Worm (Caenorhabditis elegans) whole organism, young adult: ENCODE results near the gene D1022.4.
"Not testable (repeated sequence)": the region's sequence is repeated elsewhere in the genome, so short reads cannot be mapped to it uniquely, and the experiment has no call there.

Source experiments
- B0019.2 ChIP-seq: fragments of 200-800 bp; sonication (Bioruptor generic); conservative IDR thresholded peaks from 2 replicates; pipeline ENCODE4 v1.3.6; 2022; ENCODE audit warnings: missing genetic modification reagents, missing genetic modification characterization, missing compliant biosample characterization
- B0336.3 ChIP-seq: fragments of 200-800 bp; sonication (Bioruptor generic); IDR thresholded peaks from 2 replicates; pipeline ENCODE4 v1.3.6; 2022; ENCODE audit warnings: missing genetic modification characterization, missing compliant biosample characterization
- F10E7.11 ChIP-seq: sonication (generic microtip); optimal IDR thresholded peaks from 2 replicates; lab custom pipeline; 2017; ENCODE audit warnings: mild to moderate bottlenecking, missing genetic modification characterization, moderate library complexity, missing compliant biosample characterization
- F49E8.2 ChIP-seq: sonication (generic microtip); optimal IDR thresholded peaks from 3 replicates; lab custom pipeline; 2017; ENCODE audit warnings: missing genetic modification characterization, mild to moderate bottlenecking, missing compliant biosample characterization, antibody characterized with exemption, moderate library complexity; ENCODE audit not compliant: insufficient read depth
- F52B5.7 ChIP-seq: sonication (generic microtip); optimal IDR thresholded peaks from 2 replicates; lab custom pipeline; 2016; ENCODE audit warnings: mild to moderate bottlenecking, missing genetic modification characterization, missing compliant biosample characterization
- K11D2.4 ChIP-seq: fragments of 200-800 bp; sonication (Bioruptor generic); IDR thresholded peaks from 2 replicates; pipeline ENCODE4 v1.3.6; 2022; ENCODE audit warnings: missing genetic modification reagents, missing genetic modification characterization, missing compliant biosample characterization
- K12H6.12 ChIP-seq: fragments of 200-800 bp; sonication (Bioruptor generic); optimal IDR thresholded peaks from 2 replicates; lab custom pipeline; 2018; ENCODE audit warnings: mild to moderate bottlenecking, missing genetic modification characterization, missing compliant biosample characterization
- Y53F4B.3 ChIP-seq: fragments of 200-800 bp; sonication (Bioruptor generic); IDR thresholded peaks from 2 replicates; pipeline ENCODE4 v1.3.6; 2022; ENCODE audit warnings: missing genetic modification reagents, missing genetic modification characterization, missing compliant biosample characterization
- Y56A3A.18 ChIP-seq: fragments of 200-800 bp; sonication (Bioruptor generic); IDR thresholded peaks from 2 replicates; pipeline ENCODE4 v1.3.6; 2022; ENCODE audit warnings: missing genetic modification reagents, missing genetic modification characterization, missing compliant biosample characterization
- aptf-3 ChIP-seq: fragments of 200-800 bp; sonication (Bioruptor generic); IDR thresholded peaks from 2 replicates; pipeline ENCODE4 v1.3.6; 2022; ENCODE audit warnings: missing genetic modification characterization, missing compliant biosample characterization
- bed-1 ChIP-seq: fragments of 200-800 bp; sonication (Bioruptor generic); IDR thresholded peaks from 2 replicates; pipeline ENCODE4 v1.3.6; 2022; ENCODE audit warnings: missing genetic modification reagents, missing genetic modification characterization, missing compliant biosample characterization
- cebp-1 ChIP-seq, 2 experiments: fragments of 200-800 bp in 1 of 2; sonication (Bioruptor generic) in 1 of 2; sonication (generic microtip) in 1 of 2; IDR thresholded peaks in 1 of 2; optimal IDR thresholded peaks in 1 of 2; 2 replicates each; pipeline versions ENCODE4 v1.3.6 to Lab custom; 2017 to 2022; ENCODE audit warnings: missing compliant biosample characterization in 2 of 2, missing genetic modification characterization in 2 of 2, mild to moderate bottlenecking in 1 of 2, missing genetic modification reagents in 1 of 2, moderate library complexity in 1 of 2
- ceh-27 ChIP-seq: fragments of 200-800 bp; sonication (Bioruptor generic); optimal IDR thresholded peaks from 2 replicates; lab custom pipeline; 2018; ENCODE audit warnings: mild to moderate bottlenecking, missing genetic modification characterization, moderate library complexity, missing compliant biosample characterization
- ceh-40 ChIP-seq: fragments of 200-800 bp; sonication (Bioruptor generic); IDR thresholded peaks from 2 replicates; pipeline ENCODE4 v1.3.6; 2022; ENCODE audit warnings: missing genetic modification characterization, missing compliant biosample characterization
- ceh-79 ChIP-seq: sonication (generic microtip); optimal IDR thresholded peaks from 2 replicates; lab custom pipeline; 2017; ENCODE audit warnings: mild to moderate bottlenecking, missing genetic modification characterization, missing compliant biosample characterization
- chd-7 ChIP-seq: sonication (generic microtip); optimal IDR thresholded peaks from 2 replicates; lab custom pipeline; 2016; ENCODE audit warnings: mild to moderate bottlenecking, missing genetic modification characterization, moderate library complexity, missing compliant biosample characterization
- dox-1 ChIP-seq: fragments of 200-800 bp; sonication (Bioruptor generic); IDR thresholded peaks from 2 replicates; pipeline ENCODE4 v1.3.6; 2022; ENCODE audit warnings: missing genetic modification reagents, missing genetic modification characterization, missing compliant biosample characterization
- dpff-1 ChIP-seq: sonication (generic microtip); optimal IDR thresholded peaks from 2 replicates; lab custom pipeline; 2017; ENCODE audit warnings: mild to moderate bottlenecking, missing genetic modification characterization, missing compliant biosample characterization
- ets-4 ChIP-seq: fragments of 200-800 bp; sonication (Bioruptor generic); optimal IDR thresholded peaks from 2 replicates; lab custom pipeline; 2018; ENCODE audit warnings: mild to moderate bottlenecking, missing genetic modification characterization, missing compliant biosample characterization
- gei-17 ChIP-seq: fragments of 200-800 bp; sonication (Bioruptor generic); optimal IDR thresholded peaks from 2 replicates; lab custom pipeline; 2018; ENCODE audit warnings: mild to moderate bottlenecking, missing genetic modification characterization, missing compliant biosample characterization
- lir-1 ChIP-seq: fragments of 200-800 bp; sonication (Bioruptor generic); conservative IDR thresholded peaks from 2 replicates; pipeline ENCODE4 v1.3.6; 2022; ENCODE audit warnings: missing genetic modification reagents, missing genetic modification characterization, missing compliant biosample characterization
- madf-6 ChIP-seq: fragments of 200-800 bp; sonication (Bioruptor generic); IDR thresholded peaks from 2 replicates; pipeline ENCODE4 v1.3.6; 2022; ENCODE audit warnings: missing genetic modification reagents, missing genetic modification characterization, missing compliant biosample characterization
- mel-28 ChIP-seq: sonication (generic microtip); optimal IDR thresholded peaks from 2 replicates; lab custom pipeline; 2016; ENCODE audit warnings: borderline replicate concordance, mild to moderate bottlenecking, missing genetic modification characterization, missing compliant biosample characterization
- nhr-179 ChIP-seq: sonication (generic microtip); optimal IDR thresholded peaks from 2 replicates; lab custom pipeline; 2016; ENCODE audit warnings: mild to moderate bottlenecking, missing genetic modification characterization, missing compliant biosample characterization
- nhr-80 ChIP-seq: sonication (generic microtip); optimal IDR thresholded peaks from 2 replicates; lab custom pipeline; 2016; ENCODE audit warnings: missing genetic modification characterization, missing compliant biosample characterization
- pbrm-1 ChIP-seq: fragments of 200-800 bp; sonication (Bioruptor generic); IDR thresholded peaks from 2 replicates; pipeline ENCODE4 v1.3.6; 2022; ENCODE audit warnings: missing genetic modification reagents, missing genetic modification characterization, missing compliant biosample characterization
- rcor-1 ChIP-seq: fragments of 200-800 bp; sonication (Bioruptor generic); IDR thresholded peaks from 2 replicates; pipeline ENCODE4 v1.3.6; 2022; ENCODE audit warnings: missing genetic modification reagents, missing genetic modification characterization, missing compliant biosample characterization
- repo-1 ChIP-seq: sonication (generic microtip); optimal IDR thresholded peaks from 2 replicates; lab custom pipeline; 2017; ENCODE audit warnings: mild to moderate bottlenecking, missing genetic modification characterization, missing compliant biosample characterization
- snpc-1.1 ChIP-seq: sonication (generic microtip); optimal IDR thresholded peaks from 2 replicates; lab custom pipeline; 2017; ENCODE audit warnings: missing genetic modification characterization, mild to moderate bottlenecking, missing compliant biosample characterization, antibody characterized with exemption, moderate library complexity, missing genotype, missing genetic modification reagents; ENCODE audit not compliant: insufficient read depth
- snpc-3.4 ChIP-seq: sonication (generic microtip); optimal IDR thresholded peaks from 2 replicates; lab custom pipeline; 2017; ENCODE audit warnings: missing genetic modification characterization, mild to moderate bottlenecking, missing compliant biosample characterization, antibody characterized with exemption, moderate library complexity, missing genotype, missing genetic modification reagents
- somi-1 ChIP-seq: fragments of 200-800 bp; sonication (Bioruptor generic); optimal IDR thresholded peaks from 2 replicates; lab custom pipeline; 2018; ENCODE audit warnings: mild to moderate bottlenecking, missing genetic modification characterization, missing compliant biosample characterization
- unc-130 ChIP-seq: sonication (generic microtip); optimal IDR thresholded peaks from 2 replicates; lab custom pipeline; 2016; ENCODE audit warnings: missing genetic modification reagents, missing genetic modification characterization, missing compliant biosample characterization
- zfh-2 ChIP-seq: fragments of 200-800 bp; sonication (Bioruptor generic); conservative IDR thresholded peaks from 2 replicates; pipeline ENCODE4 v1.3.6; 2022; ENCODE audit warnings: missing genetic modification reagents, missing genetic modification characterization, missing compliant biosample characterization
- zim-3 ChIP-seq: sonication (generic microtip); optimal IDR thresholded peaks from 2 replicates; lab custom pipeline; 2017; ENCODE audit warnings: mild to moderate bottlenecking, missing genetic modification characterization, moderate library complexity, missing compliant biosample characterization
- ztf-22 ChIP-seq: fragments of 200-800 bp; sonication (Bioruptor generic); optimal IDR thresholded peaks from 2 replicates; lab custom pipeline; 2018; ENCODE audit warnings: mild to moderate bottlenecking, missing genetic modification characterization, moderate library complexity, missing compliant biosample characterization

Gene D1022.4

ce11 chrII:7434958-7435357 lies 22.1 kb downstream of the D1022.4 start, which contains the start of gene K02A2.1:
Gene K02A2.1 (plus strand): TSS chrII:7435258.
- TF ChIP-seq F52B5.7 (tag; lab: Kevin White, UChicago); ceh-79 (tag; lab: Kevin White, UChicago); lir-1 (GFP tag; lab: Robert Waterston, UW): not testable (repeated sequence)

ce11 chrII:7434182-7434581 lies 22.9 kb downstream of the D1022.4 start, which contains the start of gene kcc-3:
Gene kcc-3 (minus strand): TSS chrII:7434282.
- no peak for TF ChIP-seq F49E8.2 (tag; lab: Kevin White, UChicago)
- TF ChIP-seq B0336.3 (GFP tag; lab: Robert Waterston, UW): no peak
- TF ChIP-seq madf-6 (GFP tag; lab: Robert Waterston, UW): no peak
- no peak for TF ChIP-seq dox-1
- no peak for TF ChIP-seq unc-130 (GFP tag; lab: Kevin White, UChicago)
- TF ChIP-seq ets-4: no peak
- no peak for TF ChIP-seq F10E7.11 (tag; lab: Kevin White, UChicago)
- no peak for TF ChIP-seq Y53F4B.3 (GFP tag; lab: Robert Waterston, UW)
- no peak for TF ChIP-seq rcor-1
- no peak for TF ChIP-seq pbrm-1 (GFP tag; lab: Robert Waterston, UW)
- no peak for TF ChIP-seq repo-1

- TF ChIP-seq K12H6.12 (tag; lab: Kevin White, UChicago) (no peak), gei-17 (GFP tag; lab: Kevin White, UChicago) (no peak), snpc-1.1 (tag; lab: Kevin White, UChicago) (no peak), nhr-179 (tag; lab: Kevin White, UChicago) (no peak), ztf-22 (no peak), Y56A3A.18 (GFP tag; lab: Robert Waterston, UW) (no peak), zfh-2 (GFP tag; lab: Robert Waterston, UW) (no peak), ceh-40 (GFP tag; lab: Robert Waterston, UW) (no peak), chd-7 (no peak), dpff-1 (tag; lab: Kevin White, UChicago) (no peak), B0019.2 (GFP tag; lab: Robert Waterston, UW) (no peak), nhr-80 (tag; lab: Kevin White, UChicago) (no peak), snpc-3.4 (no peak), bed-1 (GFP tag; lab: Robert Waterston, UW) (no peak), mel-28 (tag; lab: Kevin White, UChicago) (no peak), somi-1 (GFP tag; lab: Kevin White, UChicago) (no peak), zim-3 (tag; lab: Kevin White, UChicago) (no peak), K11D2.4 (no peak)
These were observed 24.8 kb downstream of the D1022.4 start, which contains the start of gene srd-54 for ce11 chrII:7432327-7432726. Gene srd-54 (plus strand): TSS chrII:7432627.

ce11 chrII:7420796-7421386 lies 36.2 kb downstream of the D1022.4 start:
- TF ChIP-seq cebp-1 (GFP tag; IDR thresholded peaks at IDR 0.05; lab: Robert Waterston, UW) (peak; percentile 56), cebp-1 (tag; optimal IDR thresholded peaks at IDR 0.05; lab: Kevin White, UChicago) (no peak), nhr-80 (tag; lab: Kevin White, UChicago) (peak; percentile 23), aptf-3 (GFP tag; lab: Robert Waterston, UW) (no peak), ceh-27 (no peak)
